Fruit fly (Drosophila melanogaster) whole organism, embryonic: ENCODE measurements around the gene Gbs-76A.

Experiments used
- Awh ChIP-seq: fragments of 200-800 bp; sonication (Bioruptor generic); IDR thresholded peaks from 2 replicates; pipeline ENCODE4, ENCODE4 v1.3.6; 2022; ENCODE audit warnings: missing biosample characterization, missing genetic modification characterization
- BtbVII ChIP-seq: fragments of 200-800 bp; sonication (Bioruptor generic); optimal IDR thresholded peaks from 3 replicates; lab custom pipeline; 2017; ENCODE audit warnings: missing biosample characterization, mild to moderate bottlenecking, missing genetic modification characterization
- CG10543 ChIP-seq: fragments of 200-800 bp; sonication (Bioruptor generic); optimal IDR thresholded peaks from 3 replicates; lab custom pipeline; 2017; ENCODE audit warnings: missing biosample characterization, mild to moderate bottlenecking, missing genetic modification characterization, moderate library complexity
- CG11504 ChIP-seq: fragments of 200-800 bp; sonication (Bioruptor generic); optimal IDR thresholded peaks from 3 replicates; lab custom pipeline; 2019; ENCODE audit warnings: missing biosample characterization, mild to moderate bottlenecking, missing genetic modification characterization, moderate library complexity
- CG12236 ChIP-seq: fragments of 200-800 bp; sonication (Bioruptor generic); optimal IDR thresholded peaks from 2 replicates; lab custom pipeline; 2016; ENCODE audit warnings: missing biosample characterization, missing genetic modification characterization
- CG12391 ChIP-seq: fragments of 200-800 bp; sonication (Bioruptor generic); optimal IDR thresholded peaks from 3 replicates; lab custom pipeline; 2018; ENCODE audit warnings: missing biosample characterization, mild to moderate bottlenecking, missing genetic modification characterization, moderate library complexity
- CG12659 ChIP-seq: fragments of 200-800 bp; sonication (Bioruptor generic); optimal IDR thresholded peaks from 3 replicates; lab custom pipeline; 2017; ENCODE audit warnings: mild to moderate bottlenecking, missing biosample characterization, missing genetic modification reagents, missing genetic modification characterization
- CG15073 ChIP-seq: fragments of 200-800 bp; sonication (Bioruptor generic); optimal IDR thresholded peaks from 2 replicates; lab custom pipeline; 2016; ENCODE audit warnings: missing biosample characterization, missing genetic modification characterization
- CG1529 ChIP-seq: fragments of 200-800 bp; sonication (Bioruptor generic); optimal IDR thresholded peaks from 3 replicates; lab custom pipeline; 2018; ENCODE audit warnings: missing biosample characterization, missing genetic modification characterization
- CG15514 ChIP-seq: fragments of 200-800 bp; sonication (Bioruptor generic); optimal IDR thresholded peaks from 3 replicates; lab custom pipeline; 2017; ENCODE audit warnings: missing biosample characterization, missing genetic modification characterization, mild to moderate bottlenecking, moderate library complexity, missing genetic modification reagents
- CG1792 ChIP-seq: fragments of 200-800 bp; sonication (Bioruptor generic); optimal IDR thresholded peaks from 2 replicates; lab custom pipeline; 2016; ENCODE audit warnings: missing biosample characterization, missing genetic modification characterization
- CG2199 ChIP-seq: fragments of 200-800 bp; sonication (Bioruptor generic); IDR thresholded peaks from 3 replicates; pipeline ENCODE4 v1.3.6; 2022; ENCODE audit warnings: missing biosample characterization, missing genetic modification characterization
- CG2678 ChIP-seq: fragments of 200-800 bp; sonication (Bioruptor generic); optimal IDR thresholded peaks from 3 replicates; lab custom pipeline; 2019; ENCODE audit warnings: missing biosample characterization, mild to moderate bottlenecking, missing genetic modification characterization, moderate library complexity
- CG30020 ChIP-seq: fragments of 200-800 bp; optimal IDR thresholded peaks from 2 replicates; lab custom pipeline; 2019; ENCODE audit warnings: missing biosample characterization, mild to moderate bottlenecking, missing genetic modification characterization, moderate library complexity
- CG3847 ChIP-seq: fragments of 200-800 bp; sonication (Bioruptor generic); IDR thresholded peaks from 2 replicates; pipeline ENCODE4 v1.3.6; 2022; ENCODE audit warnings: missing biosample characterization, missing genetic modification characterization
- CG4404 ChIP-seq: fragments of 200-800 bp; sonication (Bioruptor generic); IDR thresholded peaks from 2 replicates; pipeline ENCODE4 v1.3.6; 2022; ENCODE audit warnings: missing biosample characterization, missing genetic modification characterization
- CG6683 ChIP-seq: fragments of 200-800 bp; sonication (Bioruptor generic); optimal IDR thresholded peaks from 2 replicates; lab custom pipeline; 2017; ENCODE audit warnings: missing biosample characterization, mild to moderate bottlenecking, missing genetic modification characterization, missing genetic modification reagents
- CG7357 ChIP-seq: fragments of 200-800 bp; sonication (Bioruptor generic); IDR thresholded peaks from 3 replicates; pipeline ENCODE4 v1.3.6; 2022; ENCODE audit warnings: missing biosample characterization, missing genetic modification characterization
- CG8359 ChIP-seq: fragments of 200-800 bp; sonication (Bioruptor generic); optimal IDR thresholded peaks from 2 replicates; lab custom pipeline; 2017; ENCODE audit warnings: missing biosample characterization, mild to moderate bottlenecking, missing genetic modification characterization, borderline replicate concordance
- CG9215 ChIP-seq: fragments of 200-800 bp; sonication (Bioruptor generic); IDR thresholded peaks from 2 replicates; pipeline ENCODE4 v1.3.6; 2022; ENCODE audit warnings: missing biosample characterization, missing genetic modification characterization
- CoRest ChIP-seq: fragments of 200-800 bp; sonication (Bioruptor generic); optimal IDR thresholded peaks from 3 replicates; lab custom pipeline; 2018; ENCODE audit warnings: missing biosample characterization, mild to moderate bottlenecking, missing genetic modification characterization, moderate library complexity
- Doc2 ChIP-seq: fragments of 200-800 bp; sonication (Bioruptor generic); IDR thresholded peaks from 2 replicates; pipeline ENCODE4 v1.3.6; 2022; ENCODE audit warnings: missing biosample characterization, missing genetic modification characterization
- E2f1 ChIP-seq: fragments of 200-800 bp; sonication (Bioruptor generic); IDR thresholded peaks from 2 replicates; pipeline ENCODE4 v1.3.6; 2022; ENCODE audit warnings: missing biosample characterization, missing genetic modification characterization
- Fer1 ChIP-seq: fragments of 200-800 bp; sonication (Bioruptor generic); optimal IDR thresholded peaks from 2 replicates; lab custom pipeline; 2017; ENCODE audit warnings: missing biosample characterization, mild to moderate bottlenecking, missing genetic modification characterization
- NFAT ChIP-seq: fragments of 200-800 bp; sonication (Bioruptor generic); IDR thresholded peaks from 2 replicates; pipeline ENCODE4 v1.3.6; 2022; ENCODE audit warnings: missing biosample characterization, missing genetic modification characterization
- Scr ChIP-seq: fragments of 200-800 bp; sonication (Bioruptor generic); IDR thresholded peaks from 2 replicates; pipeline ENCODE4 v1.3.6; 2022; ENCODE audit warnings: missing biosample characterization, missing genetic modification characterization; ENCODE audit not compliant: partially characterized antibody
- Six4 ChIP-seq: fragments of 200-800 bp; sonication (Bioruptor generic); optimal IDR thresholded peaks from 2 replicates; lab custom pipeline; 2016; ENCODE audit warnings: missing biosample characterization, missing genetic modification characterization
- Sox102F ChIP-seq: fragments of 200-800 bp; sonication (Bioruptor generic); optimal IDR thresholded peaks from 2 replicates; lab custom pipeline; 2018; ENCODE audit warnings: missing biosample characterization, mild to moderate bottlenecking, missing genetic modification characterization, moderate library complexity
- ac ChIP-seq: fragments of 200-800 bp; sonication (Bioruptor generic); optimal IDR thresholded peaks from 3 replicates; lab custom pipeline; 2017; ENCODE audit warnings: missing biosample characterization, mild to moderate bottlenecking, missing genetic modification characterization
- ara ChIP-seq: fragments of 200-800 bp; sonication (Bioruptor generic); IDR thresholded peaks from 2 replicates; pipeline ENCODE4 v1.3.6; 2022; ENCODE audit warnings: missing biosample characterization, missing genetic modification characterization
- cwo ChIP-seq: fragments of 200-800 bp; sonication (Bioruptor generic); optimal IDR thresholded peaks from 3 replicates; lab custom pipeline; 2017; ENCODE audit warnings: missing biosample characterization, missing genetic modification characterization, mild to moderate bottlenecking, moderate library complexity, missing genetic modification reagents
- dpn ChIP-seq, 2 experiments: fragments of 200-800 bp; sonication (Bioruptor generic); optimal IDR thresholded peaks; 3 replicates each; lab custom pipeline; 2016; ENCODE audit warnings: missing biosample characterization in 2 of 2, missing genetic modification characterization in 2 of 2
- ewg ChIP-seq: fragments of 200-800 bp; sonication (Bioruptor generic); optimal IDR thresholded peaks from 3 replicates; lab custom pipeline; 2017; ENCODE audit warnings: mild to moderate bottlenecking, missing biosample characterization, missing genetic modification reagents, missing genetic modification characterization
- gem ChIP-seq: fragments of 200-800 bp; sonication (Bioruptor generic); optimal IDR thresholded peaks from 2 replicates; lab custom pipeline; 2019; ENCODE audit warnings: missing biosample characterization, mild to moderate bottlenecking, missing genetic modification characterization, moderate library complexity
- gfzf ChIP-seq: fragments of 200-800 bp; sonication (Bioruptor generic); optimal IDR thresholded peaks from 2 replicates; lab custom pipeline; 2016; ENCODE audit warnings: missing biosample characterization, mild to moderate bottlenecking, missing genetic modification characterization, moderate library complexity
- grn ChIP-seq: fragments of 200-800 bp; sonication (Bioruptor generic); optimal IDR thresholded peaks from 3 replicates; lab custom pipeline; 2017; ENCODE audit warnings: missing biosample characterization, missing genetic modification characterization
- hbn ChIP-seq: fragments of 200-800 bp; sonication (Bioruptor generic); IDR thresholded peaks from 2 replicates; pipeline ENCODE4 v1.3.6; 2022; ENCODE audit warnings: missing biosample characterization, missing genetic modification characterization; ENCODE audit not compliant: partially characterized antibody
- kah ChIP-seq: fragments of 200-800 bp; sonication (Bioruptor generic); optimal IDR thresholded peaks from 2 replicates; lab custom pipeline; 2018; ENCODE audit warnings: missing biosample characterization, mild to moderate bottlenecking, missing genetic modification characterization
- kay ChIP-seq: fragments of 200-800 bp; sonication (Bioruptor generic); optimal IDR thresholded peaks from 2 replicates; lab custom pipeline; 2016; ENCODE audit warnings: missing biosample characterization, missing genetic modification characterization
- lab ChIP-seq: fragments of 200-800 bp; sonication (Bioruptor generic); optimal IDR thresholded peaks from 3 replicates; lab custom pipeline; 2017; ENCODE audit warnings: missing biosample characterization, missing genetic modification characterization, mild to moderate bottlenecking, moderate library complexity, missing genetic modification reagents
- lbe ChIP-seq: fragments of 200-800 bp; sonication (Bioruptor generic); optimal IDR thresholded peaks from 2 replicates; lab custom pipeline; 2016; ENCODE audit warnings: missing biosample characterization, mild to moderate bottlenecking, missing genetic modification characterization
- luna ChIP-seq: fragments of 200-800 bp; sonication (Bioruptor generic); optimal IDR thresholded peaks from 2 replicates; lab custom pipeline; 2016; ENCODE audit warnings: missing biosample characterization, missing genetic modification characterization
- psq ChIP-seq: fragments of 200-800 bp; sonication (Bioruptor generic); optimal IDR thresholded peaks from 2 replicates; lab custom pipeline; 2017; ENCODE audit warnings: missing biosample characterization, missing genetic modification characterization
- pzg ChIP-seq: fragments of 200-800 bp; sonication (Bioruptor generic); optimal IDR thresholded peaks from 3 replicates; lab custom pipeline; 2018; ENCODE audit warnings: missing biosample characterization, mild to moderate bottlenecking, missing genetic modification characterization, moderate library complexity
- unc-4 ChIP-seq: fragments of 200-800 bp; sonication (Bioruptor generic); IDR thresholded peaks from 2 replicates; pipeline ENCODE4 v1.3.6; 2022; ENCODE audit warnings: missing biosample characterization, missing genetic modification characterization; ENCODE audit not compliant: partially characterized antibody
- vfl ChIP-seq: fragments of 200-800 bp; sonication (Bioruptor generic); optimal IDR thresholded peaks from 2 replicates; lab custom pipeline; 2016; ENCODE audit warnings: missing biosample characterization, missing genetic modification characterization

Gbs-76A gene

DNA sequence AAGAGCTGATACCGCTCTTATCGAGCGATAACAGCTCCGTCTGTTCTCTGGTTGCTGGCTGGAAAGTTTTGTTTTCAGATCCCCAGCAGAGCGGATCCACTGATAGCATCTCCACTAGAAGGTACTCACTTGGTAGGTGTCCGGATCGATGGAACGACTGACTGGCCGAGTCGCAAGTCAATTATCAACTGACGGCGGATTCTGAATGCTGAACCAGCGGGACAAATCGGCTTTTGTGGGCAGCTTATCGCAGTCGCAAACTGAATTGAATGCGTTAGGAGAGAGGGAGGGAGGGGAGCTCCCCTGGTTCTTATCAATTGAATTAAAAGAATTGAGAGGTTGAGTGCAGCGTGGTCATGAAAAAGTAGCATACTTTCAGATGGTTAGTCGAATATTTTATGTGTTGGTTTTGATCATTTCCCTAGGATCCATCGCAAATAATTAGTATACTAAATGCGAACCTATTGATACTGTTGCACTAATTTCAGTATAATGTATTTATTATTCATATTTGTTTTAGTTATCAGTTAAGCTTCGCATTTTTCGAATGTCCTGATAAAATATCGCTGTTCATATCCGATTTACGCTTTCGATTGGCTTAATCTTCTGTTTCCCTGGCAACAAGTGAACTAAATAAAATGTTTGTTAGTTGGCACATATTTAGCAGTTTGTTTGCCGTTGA, 23.7 kb downstream of the Gbs-76A start, which contains the start of the genes Aldh7A1 and CG14085 (continued):
- TF ChIP-seq CG2199 (GFP tag; lab: Robert Waterston, UW), result no peak
- no peak for TF ChIP-seq hbn (GFP tag; lab: Robert Waterston, UW)
- no peak for TF ChIP-seq CG12236 (GFP tag; lab: Kevin White, UChicago)
- peak; percentile 96 for TF ChIP-seq grn (GFP tag; lab: Kevin White, UChicago)
- no peak for TF ChIP-seq Sox102F (GFP tag; lab: Kevin White, UChicago)
- peak; percentile 72 for TF ChIP-seq CG10543 (GFP tag; lab: Kevin White, UChicago)
- TF ChIP-seq CG15514, result peak; percentile 31
- no peak for TF ChIP-seq CG12391
- no peak for TF ChIP-seq unc-4

dm6 chr3L:19265761-19266160, 26.8 kb downstream of the Gbs-76A start, which contains the start of gene CG45081:
TSS of gene CG45081 (plus strand) at chr3L:19266061.
- TF ChIP-seq Doc2, result 0 out of 2 replicates have a peak, but pooled peaks have one; percentile 16
- TF ChIP-seq E2f1, result 0 out of 2 replicates have a peak, but pooled peaks have one; percentile 8
- no peak for TF ChIP-seq Six4 (GFP tag; lab: Kevin White, UChicago)

dm6 chr3L:19264141-19264487, 28.5 kb downstream of the Gbs-76A start, which contains the start of gene Max:
TSS of gene Max (minus strand) at chr3L:19264184.
- TF ChIP-seq CoRest (tag; lab: Kevin White, UChicago), result peak; percentile 83
- peak; percentile 76 for TF ChIP-seq gfzf (GFP tag; lab: Kevin White, UChicago)
- peak; percentile 30 for TF ChIP-seq CG1529 (GFP tag; lab: Kevin White, UChicago)
- no peak; the same call in 1 of the 2 replicates for TF ChIP-seq CG4404 (GFP tag; lab: Robert Waterston, UW)
- TF ChIP-seq lbe (GFP tag; lab: Kevin White, UChicago), result peak; percentile 37
- peak; percentile 69 for TF ChIP-seq ewg (GFP tag; lab: Kevin White, UChicago)
- TF ChIP-seq CG11504, result peak; percentile 80
- TF ChIP-seq lab, result peak; percentile 86
- no peak for TF ChIP-seq ac (GFP tag; lab: Kevin White, UChicago)
- TF ChIP-seq CG30020 (tag; lab: Kevin White, UChicago), result peak; percentile 76
- peak; percentile 79 for TF ChIP-seq ara
- peak in 1 of 2 experiments; percentile 63 for TF ChIP-seq dpn (GFP tag; optimal IDR thresholded peaks at IDR 0.05; lab: Kevin White, UChicago)
- TF ChIP-seq gem (tag; lab: Kevin White, UChicago), result peak; percentile 84
- TF ChIP-seq CG12659 (GFP tag; lab: Kevin White, UChicago), result peak; percentile 85
- peak; percentile 80 for TF ChIP-seq CG2678 (tag; lab: Kevin White, UChicago)
- TF ChIP-seq cwo, result no peak
- 0 out of 2 replicates have a peak, but pooled peaks have one; percentile 9 for TF ChIP-seq Scr (GFP tag; lab: Robert Waterston, UW)
- TF ChIP-seq CG1792, result no peak
- peak; percentile 52; the same call in 1 of the 2 replicates for TF ChIP-seq Awh (GFP tag; lab: Robert Waterston, UW)
- peak; percentile 79 for TF ChIP-seq CG3847 (GFP tag; lab: Robert Waterston, UW)
- TF ChIP-seq luna (GFP tag; lab: Kevin White, UChicago), result no peak
- peak; percentile 83 for TF ChIP-seq Fer1
- TF ChIP-seq kay (GFP tag; lab: Kevin White, UChicago), result peak; percentile 20
- TF ChIP-seq psq, result no peak
- TF ChIP-seq CG8359, result no peak
- TF ChIP-seq CG9215 (GFP tag; lab: Robert Waterston, UW), result peak; percentile 34
- TF ChIP-seq kah (GFP tag; lab: Kevin White, UChicago), result peak; percentile 30
- peak; percentile 71 for TF ChIP-seq BtbVII
- no peak for TF ChIP-seq CG15073
- peak; percentile 25 for TF ChIP-seq vfl (GFP tag; lab: Kevin White, UChicago)
- peak; percentile 40; the same call in 1 of the 3 replicates for TF ChIP-seq CG7357 (GFP tag; lab: Robert Waterston, UW)
- peak; percentile 78 for TF ChIP-seq NFAT
- TF ChIP-seq pzg, result peak; percentile 77
- TF ChIP-seq CG6683, result peak; percentile 26
